Worm (Caenorhabditis elegans): ENCODE results near the gene ZK856.7.

ZK856.7 gene

ce11 chrV:10228360-10228759 is 26.5 kb downstream of the ZK856.7 start, which contains the start of gene fipr-4:
fipr-4 (minus strand) TSS chrV:10228460.
- TF ChIP-seq lin-26 (GFP tag; IDR thresholded peaks at IDR 0.05) = no peak
- TF ChIP-seq ztf-6 (GFP tag; IDR thresholded peaks at IDR 0.05) = no peak
- no peak for TF ChIP-seq bed-1 (GFP tag; IDR thresholded peaks at IDR 0.05)
- no peak for TF ChIP-seq ceh-79 (tag; optimal IDR thresholded peaks at IDR 0.05)
- no peak for TF ChIP-seq hsf-1 (GFP tag; IDR thresholded peaks at IDR 0.05)
- TF ChIP-seq fkh-3 (tag; optimal IDR thresholded peaks at IDR 0.05) = no peak
- no peak for TF ChIP-seq B0336.3 (GFP tag; IDR thresholded peaks at IDR 0.05)
- no peak for TF ChIP-seq ama-1 (optimal IDR thresholded peaks at IDR 0.05)
- no peak for TF ChIP-seq ama-1 (GFP tag; optimal IDR thresholded peaks at IDR 0.05)
- TF ChIP-seq madf-3 (GFP tag; IDR thresholded peaks at IDR 0.05) = no peak
- no peak for TF ChIP-seq lag-1 (GFP tag; IDR thresholded peaks at IDR 0.05)
- no peak for TF ChIP-seq dox-1 (GFP tag; IDR thresholded peaks at IDR 0.05)
- TF ChIP-seq snpc-1.1 (tag; optimal IDR thresholded peaks at IDR 0.05; ENCODE audit: insufficient read depth) = no peak
- TF ChIP-seq pha-4 (tag; optimal IDR thresholded peaks at IDR 0.05) = no peak
- TF ChIP-seq mcd-1 (GFP tag; IDR thresholded peaks at IDR 0.05) = no peak
- no peak for TF ChIP-seq dpl-1 (GFP tag; optimal IDR thresholded peaks at IDR 0.05)
- no peak for TF ChIP-seq nfya-1 (tag; optimal IDR thresholded peaks at IDR 0.05; ENCODE audit: borderline replicate concordance, insufficient read depth)

ce11 chrV:10229222-10229879 is 27.5 kb downstream of the ZK856.7 start, which contains the start of the genes pyt-1 and fipr-7:
pyt-1 (minus strand) TSS chrV:10229322.
fipr-7 (plus strand) TSS chrV:10229829.
- TF ChIP-seq madf-6 (GFP tag; IDR thresholded peaks at IDR 0.05) (no peak), Y95B8A.8 (GFP tag; IDR thresholded peaks at IDR 0.05) (no peak), ekl-4 (GFP tag; IDR thresholded peaks at IDR 0.05) (no peak), B0336.3 (GFP tag; IDR thresholded peaks at IDR 0.05) (no peak), ccch-3 (GFP tag; optimal IDR thresholded peaks at IDR 0.05) (no peak), madf-8 (GFP tag; conservative IDR thresholded peaks at IDR 0.05) (no peak), die-1 (tag; optimal IDR thresholded peaks at IDR 0.05) (no peak), aptf-2 (GFP tag; conservative IDR thresholded peaks at IDR 0.05) (no peak)

DNA sequence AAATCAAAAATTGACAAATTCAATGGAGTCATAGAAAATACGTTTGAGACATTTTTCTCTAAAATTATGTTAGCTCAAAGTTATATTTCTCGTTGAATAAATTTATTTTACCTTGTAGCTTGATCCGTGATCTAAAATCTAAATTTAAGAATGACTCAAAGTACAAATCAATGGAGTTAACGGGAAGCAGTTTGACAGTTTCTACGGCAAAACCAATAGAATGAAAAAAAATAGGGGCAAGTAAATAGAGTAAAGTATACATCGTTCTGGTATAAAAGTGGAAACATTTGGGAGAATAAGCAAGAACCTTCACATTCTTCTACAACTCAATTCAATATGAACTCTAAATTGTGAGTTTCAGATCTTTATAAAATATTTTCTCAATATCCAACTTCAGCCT is 29.0 kb downstream of the ZK856.7 start, which contains the start of gene fipr-6:
fipr-6 (plus strand) TSS at position 301 of the 400 bp plus-strand sequence.
- TF ChIP-seq ceh-91 (GFP tag; IDR thresholded peaks at IDR 0.05) = no peak
- no peak for TF ChIP-seq ccch-3 (GFP tag; optimal IDR thresholded peaks at IDR 0.05)
- TF ChIP-seq lsy-27 (tag; optimal IDR thresholded peaks at IDR 0.05; ENCODE audit: borderline replicate concordance, insufficient read depth) = no peak
- TF ChIP-seq madf-10 (tag; optimal IDR thresholded peaks at IDR 0.05) = no peak
- TF ChIP-seq ceh-58 (GFP tag; IDR thresholded peaks at IDR 0.05) = no peak
- no peak for TF ChIP-seq ZK185.1 (tag; optimal IDR thresholded peaks at IDR 0.05; ENCODE audit: poor library complexity, severe bottlenecking)
- TF ChIP-seq aptf-2 (GFP tag; conservative IDR thresholded peaks at IDR 0.05) = no peak
- no peak for TF ChIP-seq nhr-80 (tag; optimal IDR thresholded peaks at IDR 0.05)
- TF ChIP-seq sptf-2 (GFP tag; optimal IDR thresholded peaks at IDR 0.05) = no peak
- no peak for TF ChIP-seq tbx-9 (tag; optimal IDR thresholded peaks at IDR 0.05; ENCODE audit: borderline replicate concordance)

DNA sequence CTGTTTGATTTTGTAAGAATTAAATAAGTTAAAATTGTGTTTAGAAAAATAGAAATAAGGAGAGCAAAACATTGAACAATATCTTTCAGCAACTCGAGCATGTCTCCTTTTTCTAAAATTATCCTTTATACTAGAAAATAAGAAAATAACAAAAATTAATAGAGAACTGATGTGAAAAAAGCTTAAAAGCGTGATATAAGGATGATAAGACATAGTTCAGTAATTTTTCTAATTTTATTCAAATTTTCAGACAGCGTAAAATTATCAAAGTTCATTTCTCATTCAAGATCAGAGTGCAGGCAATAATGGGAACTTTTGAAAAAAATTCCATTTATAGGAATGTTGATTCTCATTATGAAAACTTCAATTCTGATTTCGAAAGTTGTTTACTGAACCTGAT is 31.4 kb downstream of the ZK856.7 start, which contains the start of gene str-182:
str-182 (minus strand) TSS at position 101 of the 400 bp plus-strand sequence.
- no peak for TF ChIP-seq cebp-1 (GFP tag; IDR thresholded peaks at IDR 0.05)
- no peak for TF ChIP-seq cebp-1 (tag; optimal IDR thresholded peaks at IDR 0.05)
- no peak for TF ChIP-seq F57C9.4 (tag; optimal IDR thresholded peaks at IDR 0.05)
